Fruit fly (Drosophila melanogaster): ENCODE results near the gene CG31145.
A peak's percentile ranks its signal among the peaks of the same experiment; 100 is the strongest.

The CG31145 gene

dm6 chr3R:23601346-23601817 is 68.1 kb downstream of the CG31145 start (continued):
- no peak for TF ChIP-seq CG15073 (GFP tag; optimal IDR thresholded peaks at IDR 0.05)
- TF ChIP-seq exex (tag; optimal IDR thresholded peaks at IDR 0.05) = no peak
- no peak for TF ChIP-seq CG11093 (GFP tag; IDR thresholded peaks at IDR 0.05)
- TF ChIP-seq CG7357 (GFP tag; IDR thresholded peaks at IDR 0.05) = no peak
- peak; percentile 48; the same call in 1 of the 2 replicates for TF ChIP-seq unc-4 (GFP tag; IDR thresholded peaks at IDR 0.05; ENCODE audit: partially characterized antibody)
- TF ChIP-seq ase (GFP tag; IDR thresholded peaks at IDR 0.05) = no peak
- TF ChIP-seq dmrt99B (tag; optimal IDR thresholded peaks at IDR 0.05) = no peak
- TF ChIP-seq CG2678 (tag; optimal IDR thresholded peaks at IDR 0.05) = no peak
- TF ChIP-seq sens-2 (GFP tag; IDR thresholded peaks at IDR 0.05) = no peak
- TF ChIP-seq CG15479 (GFP tag; optimal IDR thresholded peaks at IDR 0.05) = no peak
- TF ChIP-seq vvl (GFP tag; IDR thresholded peaks at IDR 0.05) = peak; percentile 39; the same call in 1 of the 2 replicates
- TF ChIP-seq CG15269 (tag; optimal IDR thresholded peaks at IDR 0.05) = no peak
- TF ChIP-seq CG14860 (GFP tag; IDR thresholded peaks at IDR 0.05; ENCODE audit: partially characterized antibody) = peak; percentile 69; the same call in 2 of the 3 replicates
- TF ChIP-seq crp (GFP tag; optimal IDR thresholded peaks at IDR 0.05) = no peak
- no peak for TF ChIP-seq ro (GFP tag; IDR thresholded peaks at IDR 0.05)
- no peak for TF ChIP-seq CG14667 (GFP tag; IDR thresholded peaks at IDR 0.05)
- peak; percentile 17 for TF ChIP-seq CG3281 (GFP tag; optimal IDR thresholded peaks at IDR 0.05)
- TF ChIP-seq ems (GFP tag; optimal IDR thresholded peaks at IDR 0.05) = no peak
- TF ChIP-seq ato (GFP tag; IDR thresholded peaks at IDR 0.05; ENCODE audit: partially characterized antibody) = no peak; the same call in 1 of the 2 replicates
- no peak for TF ChIP-seq CG3847 (GFP tag; IDR thresholded peaks at IDR 0.05)
- no peak for TF ChIP-seq rib (GFP tag; IDR thresholded peaks at IDR 0.05)
- no peak for TF ChIP-seq Hand (GFP tag; optimal IDR thresholded peaks at IDR 0.05)
- no peak for TF ChIP-seq CG9437 (GFP tag; optimal IDR thresholded peaks at IDR 0.05)
- no peak for TF ChIP-seq Usf (GFP tag; optimal IDR thresholded peaks at IDR 0.05)
- no peak for TF ChIP-seq CG14441 (GFP tag; IDR thresholded peaks at IDR 0.05)
- TF ChIP-seq sna (GFP tag; IDR thresholded peaks at IDR 0.05; ENCODE audit: partially characterized antibody) = peak; percentile 76
- TF ChIP-seq Scr (GFP tag; IDR thresholded peaks at IDR 0.05; ENCODE audit: partially characterized antibody) = peak; percentile 67
- peak; percentile 59 for TF ChIP-seq CG12769 (tag; optimal IDR thresholded peaks at IDR 0.05)
- TF ChIP-seq zen (tag; optimal IDR thresholded peaks at IDR 0.05) = no peak
- TF ChIP-seq CG14050 (GFP tag; IDR thresholded peaks at IDR 0.05) = no peak
- TF ChIP-seq CG3163 (GFP tag; optimal IDR thresholded peaks at IDR 0.05) = no peak
- no peak for TF ChIP-seq dm (GFP tag; optimal IDR thresholded peaks at IDR 0.05)
- no peak for TF ChIP-seq gem (tag; optimal IDR thresholded peaks at IDR 0.05)
- TF ChIP-seq Eip74EF (GFP tag; optimal IDR thresholded peaks at IDR 0.05) = no peak
- TF ChIP-seq Med (GFP tag) = peak; percentile 72
- TF ChIP-seq row (GFP tag; IDR thresholded peaks at IDR 0.05) = no peak
- TF ChIP-seq vnd (GFP tag; IDR thresholded peaks at IDR 0.05; ENCODE audit: partially characterized antibody) = peak; percentile 46; the same call in 2 of the 3 replicates
- TF ChIP-seq nerfin-2 (GFP tag; IDR thresholded peaks at IDR 0.05; ENCODE audit: partially characterized antibody) = 0 out of 2 replicates have a peak, but pooled peaks have one; percentile 25
- peak; percentile 64; the same call in 1 of the 3 replicates for TF ChIP-seq hb (GFP tag; IDR thresholded peaks at IDR 0.05; ENCODE audit: partially characterized antibody)
- TF ChIP-seq Tbp (GFP tag; optimal IDR thresholded peaks at IDR 0.05) = no peak
- TF ChIP-seq lab (GFP tag; optimal IDR thresholded peaks at IDR 0.05) = peak; percentile 45
- TF ChIP-seq mld (GFP tag; IDR thresholded peaks at IDR 0.05; ENCODE audit: partially characterized antibody) = peak; percentile 49; the same call in 1 of the 3 replicates
- peak; percentile 55 for TF ChIP-seq abd-A (tag; optimal IDR thresholded peaks at IDR 0.05)
- TF ChIP-seq inv (GFP tag; IDR thresholded peaks at IDR 0.05; ENCODE audit: partially characterized antibody) = 0 out of 2 replicates have a peak, but pooled peaks have one; percentile 22
- peak; percentile 55; the same call in 1 of the 2 replicates for TF ChIP-seq CG10321 (GFP tag; IDR thresholded peaks at IDR 0.05)
- no peak for TF ChIP-seq CG7745 (tag; optimal IDR thresholded peaks at IDR 0.05)
- TF ChIP-seq Aef1 (GFP tag; IDR thresholded peaks at IDR 0.05) = peak; percentile 17; the same call in 1 of the 3 replicates
- no peak for TF ChIP-seq pros (GFP tag; optimal IDR thresholded peaks at IDR 0.05)

Measured in whole organism, embryonic.